Fruit fly (Drosophila melanogaster) whole organism: ENCODE measurements around the gene CG13359.

Source experiments
- CG8478 ChIP-seq: fragments of >200 bp; optimal IDR thresholded peaks from 2 replicates; lab custom pipeline; 2018; ENCODE audit warnings: inconsistent platforms
- Dll ChIP-seq: fragments of >200 bp; optimal IDR thresholded peaks from 2 replicates; lab custom pipeline; 2017
- EcR ChIP-seq, 2 experiments: fragments of >200 bp; optimal IDR thresholded peaks; 2 replicates each; lab custom pipeline; 2017; ENCODE audit warnings: missing biosample characterization in 2 of 2, missing genetic modification characterization in 2 of 2, missing genetic modification reagents in 2 of 2
- pan ChIP-seq: fragments of >200 bp; optimal IDR thresholded peaks from 2 replicates; lab custom pipeline; 2017
- psq ChIP-seq: fragments of >200 bp; optimal IDR thresholded peaks from 2 replicates; lab custom pipeline; 2017
- usp ChIP-seq: fragments of >200 bp; optimal IDR thresholded peaks from 2 replicates; lab custom pipeline; 2017; ENCODE audit warnings: missing biosample characterization, missing genetic modification characterization, mixed read lengths

CG13359 gene

DNA sequence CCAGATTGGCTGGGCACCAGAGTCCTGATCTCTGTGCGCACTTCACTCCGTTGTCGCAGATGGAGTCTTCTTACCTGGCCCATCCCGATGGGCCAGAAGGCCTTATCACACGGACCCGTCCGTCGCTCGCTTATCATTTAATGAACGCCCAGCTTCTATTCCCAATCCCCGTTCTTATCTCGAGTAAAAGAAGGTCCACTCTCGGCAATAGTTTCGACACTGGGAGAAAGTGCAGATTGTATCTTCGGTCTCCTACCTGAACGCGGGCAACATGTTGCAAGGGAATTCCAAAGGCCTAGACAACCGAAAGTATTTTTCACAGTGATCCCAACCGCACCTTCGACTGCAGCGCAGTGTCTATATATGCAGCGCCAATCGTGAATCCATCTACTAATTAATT is 37.2 kb downstream of the CG13359 start:
- TF ChIP-seq CG8478 (no peak), Dll (lab: Kevin White, UChicago) (no peak), pan (lab: Kevin White, UChicago) (no peak)

DNA sequence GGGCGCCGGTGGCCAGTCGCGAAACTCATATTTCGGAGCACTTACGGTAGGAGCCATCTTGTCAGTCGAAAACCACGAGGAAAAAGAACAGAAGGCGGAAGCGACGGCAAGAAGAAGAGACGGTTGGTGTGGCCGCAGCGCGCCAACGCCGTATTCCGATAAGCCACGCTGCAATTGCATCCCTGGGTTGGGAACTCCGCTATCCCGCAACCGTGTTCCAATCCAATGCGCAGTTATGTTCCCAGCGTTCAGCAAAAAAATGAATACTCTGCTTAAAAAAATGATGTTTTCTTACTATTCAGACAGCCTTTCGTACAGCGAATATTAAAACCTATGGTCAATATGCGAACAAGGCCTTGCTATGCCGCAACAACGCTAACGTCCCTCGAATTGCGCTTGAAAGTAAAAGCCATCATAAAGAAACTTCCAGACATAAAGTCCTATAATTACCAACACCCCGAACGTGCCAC is 38.2 kb downstream of the CG13359 start, which contains the start of gene RpL22:
Gene RpL22 (minus strand): TSS at position 92 of the 470 bp plus-strand sequence.
- no peak for TF ChIP-seq Dll (lab: Kevin White, UChicago)
- no peak for TF ChIP-seq psq (lab: Kevin White, UChicago)
- no peak for TF ChIP-seq pan (lab: Kevin White, UChicago)
- TF ChIP-seq usp (GFP tag; lab: Kevin White, UChicago) = no peak
- TF ChIP-seq CG8478 = no peak
- TF ChIP-seq EcR (GFP tag; optimal IDR thresholded peaks at IDR 0.05; lab: Kevin White, UChicago) = no peak

DNA sequence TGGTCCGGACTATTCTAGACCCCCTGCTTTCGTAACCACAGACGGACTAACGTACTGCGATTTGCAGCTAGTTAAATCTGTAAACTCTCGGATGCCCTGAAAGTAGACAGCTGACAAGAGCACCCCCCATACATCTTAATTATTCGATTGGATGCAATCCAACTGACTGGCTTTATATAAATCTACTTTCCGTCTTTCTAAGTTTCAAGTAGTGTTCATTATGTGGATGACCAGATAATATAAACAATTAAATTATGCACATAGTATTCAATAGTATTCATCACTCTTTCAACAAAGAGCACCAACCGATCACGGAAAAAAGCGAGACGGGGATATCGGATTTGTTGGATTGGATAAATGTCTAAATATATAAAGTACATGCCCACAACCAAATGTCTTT is 41.2 kb downstream of the CG13359 start:
- TF ChIP-seq EcR (GFP tag; optimal IDR thresholded peaks at IDR 0.05; lab: Kevin White, UChicago) (no peak), pan (lab: Kevin White, UChicago) (no peak), CG8478 (no peak), psq (lab: Kevin White, UChicago) (no peak), Dll (lab: Kevin White, UChicago) (no peak), usp (GFP tag; lab: Kevin White, UChicago) (no peak)

DNA sequence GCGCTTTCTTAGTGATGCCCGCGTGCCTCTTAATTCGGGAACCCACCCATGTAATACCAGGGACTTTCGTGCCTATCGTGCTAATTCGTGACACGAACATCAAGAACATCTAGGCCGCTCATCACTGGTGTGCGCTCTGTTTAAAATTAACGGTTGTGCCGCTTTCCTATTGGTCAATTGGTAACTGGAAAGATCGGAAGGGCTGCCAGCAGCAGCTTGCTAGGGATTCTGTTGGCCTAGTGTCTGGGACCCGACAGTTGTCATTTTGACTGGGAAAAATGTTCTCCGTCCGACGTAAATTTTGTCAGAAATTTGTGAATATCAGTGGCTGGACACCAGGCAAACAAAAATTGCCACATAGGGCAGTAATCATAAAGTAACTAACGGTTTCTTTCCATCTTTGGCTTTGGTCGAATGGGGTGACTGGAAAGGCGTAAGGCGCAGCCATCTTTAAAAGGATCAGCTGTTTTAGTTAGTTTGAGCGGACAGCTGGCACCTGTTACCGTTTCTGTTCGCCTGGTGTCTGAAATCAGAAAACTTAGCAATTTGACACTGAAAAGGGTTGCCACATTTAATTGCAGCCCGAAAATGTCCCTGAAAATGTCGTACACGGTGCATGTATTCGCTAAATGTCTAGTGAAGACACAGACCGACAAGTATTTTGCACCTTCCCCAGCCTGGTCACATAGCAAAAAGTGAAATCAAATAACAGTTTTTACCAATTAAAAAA is 44.2 kb downstream of the CG13359 start, which contains the start of gene CG5273:
Gene CG5273 (plus strand): TSS at position 703 of the 730 bp plus-strand sequence.
- TF ChIP-seq pan (lab: Kevin White, UChicago) (no peak), Dll (lab: Kevin White, UChicago) (no peak), EcR (GFP tag; optimal IDR thresholded peaks at IDR 0.05; lab: Kevin White, UChicago) (no peak), CG8478 (no peak), psq (lab: Kevin White, UChicago) (no peak), usp (GFP tag; lab: Kevin White, UChicago) (no peak)

DNA sequence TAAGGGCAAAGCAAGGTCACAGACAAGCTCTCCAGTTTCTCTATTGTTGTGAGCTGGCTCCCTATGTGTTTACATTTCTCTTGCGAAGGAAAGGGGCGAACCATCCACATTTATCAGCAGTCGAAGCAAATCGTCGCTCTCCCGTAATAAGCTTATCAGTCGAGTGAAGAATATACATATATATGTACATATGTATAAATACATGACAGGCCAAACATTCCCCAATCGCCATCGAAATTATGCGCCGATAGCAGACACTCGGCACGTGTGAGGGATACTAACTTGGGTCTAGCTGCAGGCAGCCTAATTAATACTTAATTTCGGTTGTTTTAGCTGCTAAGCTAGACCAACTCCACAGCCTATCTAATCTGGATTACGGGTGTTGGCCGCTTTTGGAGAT is 46.4 kb downstream of the CG13359 start:
- TF ChIP-seq psq (lab: Kevin White, UChicago) (no peak), EcR (GFP tag; optimal IDR thresholded peaks at IDR 0.05; lab: Kevin White, UChicago) (no peak), pan (lab: Kevin White, UChicago) (no peak), CG8478 (no peak), Dll (lab: Kevin White, UChicago) (no peak), usp (GFP tag; lab: Kevin White, UChicago) (no peak)

DNA sequence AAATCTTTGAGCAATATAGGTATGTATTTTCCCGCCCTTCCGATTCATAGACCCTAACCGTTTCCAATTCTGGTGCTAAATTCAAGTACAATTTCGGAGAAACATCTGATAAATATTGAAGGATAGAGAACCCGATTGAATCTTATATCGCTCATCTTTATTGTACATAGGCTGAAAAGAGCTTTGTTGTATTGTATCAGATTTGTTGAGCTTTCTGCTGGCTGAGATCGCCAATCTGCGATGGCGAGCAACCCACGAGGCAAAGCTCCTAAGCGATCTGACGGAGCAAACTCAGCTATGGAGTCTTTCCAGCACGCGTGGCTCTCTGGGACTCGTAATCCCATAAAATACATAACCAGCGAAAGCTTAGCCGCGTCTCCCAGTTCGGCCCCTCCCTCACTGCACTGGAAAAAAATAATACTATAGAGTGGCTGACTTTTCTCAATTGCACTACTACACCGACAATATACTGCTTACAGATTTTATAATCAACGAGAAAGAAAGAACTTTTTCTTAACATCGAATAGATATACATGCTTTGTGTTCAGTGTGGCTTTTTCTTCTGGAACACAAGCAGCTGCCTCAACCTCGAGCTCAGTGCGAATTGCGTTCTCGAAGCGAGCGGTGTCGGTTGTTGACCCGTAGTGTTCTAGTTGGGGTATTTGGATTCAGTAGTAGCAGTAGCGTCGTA is 47.5 kb downstream of the CG13359 start:
- TF ChIP-seq Dll (lab: Kevin White, UChicago) (no peak), CG8478 (no peak), EcR (GFP tag; optimal IDR thresholded peaks at IDR 0.05; lab: Kevin White, UChicago) (peak in 1 of 2 experiments; percentile 73)

DNA sequence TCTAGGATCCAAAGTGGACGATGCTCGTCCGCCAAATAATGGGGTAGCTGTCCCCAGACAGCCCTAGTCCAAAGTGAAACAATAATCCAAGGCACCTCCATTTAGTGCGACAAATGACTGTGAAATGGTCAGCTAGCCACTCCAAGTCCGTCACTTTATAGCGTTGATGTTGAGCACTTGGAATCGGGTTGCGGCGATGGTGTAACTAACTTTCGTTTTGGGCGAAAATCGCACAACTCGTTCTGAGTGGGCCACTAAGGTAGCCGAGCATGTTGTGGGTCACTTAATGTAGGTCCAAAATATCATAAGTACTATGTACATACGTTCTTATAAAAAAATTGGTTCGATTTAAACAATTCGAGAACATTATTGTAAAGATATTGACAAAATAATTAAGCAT is 49.7 kb downstream of the CG13359 start, which contains the start of gene CG13361:
Gene CG13361 (minus strand): TSS at position 101 of the 400 bp plus-strand sequence.
- TF ChIP-seq EcR (GFP tag; optimal IDR thresholded peaks at IDR 0.05; lab: Kevin White, UChicago) (no peak), Dll (lab: Kevin White, UChicago) (no peak), CG8478 (no peak), psq (lab: Kevin White, UChicago) (no peak), usp (GFP tag; lab: Kevin White, UChicago) (no peak), pan (lab: Kevin White, UChicago) (no peak)
